Worm (Caenorhabditis elegans): ENCODE results near the gene ZK622.4.

ZK622.4 gene

DNA sequence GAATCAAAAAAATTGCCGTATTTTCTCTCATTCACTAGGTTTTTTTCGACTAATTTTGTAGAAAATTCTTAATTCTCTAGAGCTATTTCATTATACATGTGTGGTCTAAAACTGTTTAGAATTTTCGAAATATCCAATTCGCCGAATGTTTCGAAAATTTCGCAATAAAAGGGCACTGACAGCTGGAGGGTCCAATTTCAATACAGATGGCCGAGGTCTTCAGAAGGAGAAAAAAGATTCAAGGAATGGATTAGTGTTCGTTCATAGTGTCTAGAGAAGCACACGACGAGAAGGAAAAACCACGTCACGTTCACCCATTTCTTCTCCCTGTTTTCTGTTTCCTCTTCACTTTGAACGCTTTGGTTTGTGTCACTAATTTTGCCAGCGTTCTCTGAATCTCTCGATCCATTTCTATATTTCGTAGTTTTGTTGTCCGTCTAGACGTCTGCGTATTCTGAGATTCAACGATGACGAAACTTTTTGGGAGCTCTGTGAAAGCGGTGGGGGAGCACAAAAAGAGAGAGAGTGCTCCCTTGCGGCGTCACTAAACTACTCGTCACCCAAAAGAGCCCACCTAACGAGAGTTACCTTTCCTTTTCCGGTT, 33.6 kb downstream of the ZK622.4 start (continued):
- TF ChIP-seq fos-1 (tag; optimal IDR thresholded peaks at IDR 0.05) = no peak
- TF ChIP-seq tbx-2 (tag; optimal IDR thresholded peaks at IDR 0.05) = no peak
- no peak for TF ChIP-seq nhr-237 (tag; optimal IDR thresholded peaks at IDR 0.05)
- TF ChIP-seq ztf-11 (tag; optimal IDR thresholded peaks at IDR 0.05) = no peak
- no peak for TF ChIP-seq fkh-2 (tag; optimal IDR thresholded peaks at IDR 0.05)
- TF ChIP-seq elt-3 (tag; optimal IDR thresholded peaks at IDR 0.05) = no peak
- no peak for TF ChIP-seq unc-39 (tag; optimal IDR thresholded peaks at IDR 0.05)
- no peak for TF ChIP-seq nhr-28 (tag; optimal IDR thresholded peaks at IDR 0.05)
- no peak for TF ChIP-seq unc-62 (GFP tag; optimal IDR thresholded peaks at IDR 0.05)

- no peak for TF ChIP-seq ceh-9 (tag; optimal IDR thresholded peaks at IDR 0.05)
- no peak for TF ChIP-seq nhr-23 (tag; optimal IDR thresholded peaks at IDR 0.05)
- no peak for TF ChIP-seq lin-39 (tag; optimal IDR thresholded peaks at IDR 0.05)
- TF ChIP-seq hmg-11 (tag; optimal IDR thresholded peaks at IDR 0.05) = no peak
- TF ChIP-seq lin-15B (tag; optimal IDR thresholded peaks at IDR 0.05) = no peak
- TF ChIP-seq nhr-28 (tag; optimal IDR thresholded peaks at IDR 0.05) = no peak
- TF ChIP-seq fos-1 (tag; optimal IDR thresholded peaks at IDR 0.05) = no peak
- TF ChIP-seq nhr-237 (tag; optimal IDR thresholded peaks at IDR 0.05) = no peak
These were observed 34.4 kb downstream of the ZK622.4 start for ce11 chrII:5326891-5327290.

DNA sequence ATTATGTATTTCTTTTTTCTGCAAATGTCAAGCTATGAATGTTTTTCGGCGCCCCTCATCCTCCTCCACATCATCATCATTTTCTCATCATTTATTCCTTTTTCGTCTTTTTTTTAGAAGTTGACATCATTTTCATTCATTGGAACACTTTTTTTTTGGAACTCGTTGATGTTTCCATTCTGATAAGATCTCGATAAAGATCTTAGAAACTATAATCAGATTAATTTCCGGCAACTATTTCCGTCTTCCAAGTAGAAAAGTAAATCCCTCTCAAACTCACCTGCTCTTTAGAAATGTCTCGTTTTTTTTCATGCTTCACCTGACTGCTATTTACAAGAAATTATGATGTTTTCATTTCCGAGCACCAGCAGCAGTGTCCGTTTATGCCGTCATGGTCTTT, 36.4 kb downstream of the ZK622.4 start:
- TF ChIP-seq nhr-11 (tag; optimal IDR thresholded peaks at IDR 0.05) = peak; percentile 42
- TF ChIP-seq nhr-23 (tag; optimal IDR thresholded peaks at IDR 0.05) = peak; percentile 37
- peak; percentile 90 for TF ChIP-seq elt-1 (tag; optimal IDR thresholded peaks at IDR 0.05)
- no peak for TF ChIP-seq unc-62 (GFP tag; optimal IDR thresholded peaks at IDR 0.05)

DNA sequence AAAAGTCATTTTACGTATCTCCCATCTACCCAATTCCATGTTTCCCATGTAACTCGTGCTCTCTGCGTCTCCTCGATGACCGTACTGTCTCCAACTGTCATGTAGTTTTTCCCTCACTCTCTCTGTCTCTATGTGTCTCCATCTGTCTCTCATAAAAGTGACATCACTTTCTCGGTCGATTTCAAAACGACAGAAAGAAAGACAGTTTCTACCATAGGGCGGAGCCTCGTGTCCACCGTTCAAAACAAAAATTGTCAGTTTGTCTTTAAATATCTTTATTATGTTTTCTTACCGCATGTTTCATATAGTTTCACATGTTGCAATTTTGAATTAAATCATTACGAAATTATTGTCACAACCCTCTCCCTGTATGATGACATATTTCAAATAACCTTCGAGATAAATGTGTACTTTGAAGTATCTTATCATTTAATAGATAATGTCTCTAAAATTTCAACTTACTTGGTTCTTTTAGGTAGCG, 37.7 kb downstream of the ZK622.4 start:
- no peak for TF ChIP-seq nhr-76 (tag; optimal IDR thresholded peaks at IDR 0.05)
- peak; percentile 80 for TF ChIP-seq egl-27 (tag; optimal IDR thresholded peaks at IDR 0.05)
- TF ChIP-seq tbx-2 (tag; optimal IDR thresholded peaks at IDR 0.05) = peak; percentile 62
- TF ChIP-seq daf-12 (tag; optimal IDR thresholded peaks at IDR 0.05) = no peak
- peak; percentile 79 for TF ChIP-seq pha-4 (tag; optimal IDR thresholded peaks at IDR 0.05)
- peak; percentile 57 for TF ChIP-seq nhr-77 (tag; optimal IDR thresholded peaks at IDR 0.05)
- peak; percentile 79 for TF ChIP-seq ceh-28 (tag; optimal IDR thresholded peaks at IDR 0.05)
- no peak for TF ChIP-seq ceh-9 (tag; optimal IDR thresholded peaks at IDR 0.05)
- no peak for TF ChIP-seq ZK546.5 (tag; optimal IDR thresholded peaks at IDR 0.05)
- peak; percentile 53 for TF ChIP-seq nhr-11 (tag; optimal IDR thresholded peaks at IDR 0.05)
- TF ChIP-seq fkh-2 (tag; optimal IDR thresholded peaks at IDR 0.05) = no peak
- TF ChIP-seq nhr-25 (tag; optimal IDR thresholded peaks at IDR 0.05) = peak; percentile 91
- TF ChIP-seq mdl-1 (tag; optimal IDR thresholded peaks at IDR 0.05) = peak; percentile 54
- peak; percentile 86 for TF ChIP-seq nhr-43 (tag; optimal IDR thresholded peaks at IDR 0.05; ENCODE audit: poor library complexity, severe bottlenecking)
- TF ChIP-seq egl-5 (tag; optimal IDR thresholded peaks at IDR 0.05) = peak; percentile 97
- TF ChIP-seq ama-1 (optimal IDR thresholded peaks at IDR 0.05) = no peak
- TF ChIP-seq fkh-10 (GFP tag; optimal IDR thresholded peaks at IDR 0.05) = no peak
- TF ChIP-seq nhr-23 (tag; optimal IDR thresholded peaks at IDR 0.05) = peak; percentile 96
- TF ChIP-seq ceh-16 (tag; optimal IDR thresholded peaks at IDR 0.05) = no peak
- peak; percentile 26 for TF ChIP-seq hmg-11 (tag; optimal IDR thresholded peaks at IDR 0.05)
- TF ChIP-seq eor-1 (tag; optimal IDR thresholded peaks at IDR 0.05) = no peak
- no peak for TF ChIP-seq ztf-4 (tag; optimal IDR thresholded peaks at IDR 0.05)
- peak; percentile 71 for TF ChIP-seq pqm-1 (tag; optimal IDR thresholded peaks at IDR 0.05)
- peak; percentile 89 for TF ChIP-seq jun-1 (tag; optimal IDR thresholded peaks at IDR 0.05)
- no peak for TF ChIP-seq elt-1 (tag; optimal IDR thresholded peaks at IDR 0.05)
- no peak for TF ChIP-seq aly-2 (tag; optimal IDR thresholded peaks at IDR 0.05)
- TF ChIP-seq zag-1 (tag; optimal IDR thresholded peaks at IDR 0.05) = no peak
- TF ChIP-seq fos-1 (tag; optimal IDR thresholded peaks at IDR 0.05) = no peak
- no peak for TF ChIP-seq unc-39 (tag; optimal IDR thresholded peaks at IDR 0.05)
- TF ChIP-seq nhr-28 (tag; optimal IDR thresholded peaks at IDR 0.05) = peak; percentile 43
- TF ChIP-seq skn-1 (tag; optimal IDR thresholded peaks at IDR 0.05) = peak; percentile 44
- TF ChIP-seq nhr-67 (tag; optimal IDR thresholded peaks at IDR 0.05) = no peak
- TF ChIP-seq nhr-12 (tag; optimal IDR thresholded peaks at IDR 0.05) = no peak
- peak in 2 of 3 experiments; percentile 10 to 74 for TF ChIP-seq elt-3 (tag; optimal IDR thresholded peaks at IDR 0.05)
- no peak for TF ChIP-seq sea-2 (GFP tag; optimal IDR thresholded peaks at IDR 0.05)
- no peak for TF ChIP-seq ztf-11 (tag; optimal IDR thresholded peaks at IDR 0.05)
- peak; percentile 84 for TF ChIP-seq lsy-12 (tag; optimal IDR thresholded peaks at IDR 0.05)
- TF ChIP-seq snpc-4 (tag; optimal IDR thresholded peaks at IDR 0.05) = no peak
- peak; percentile 80 for TF ChIP-seq nfya-1 (tag; optimal IDR thresholded peaks at IDR 0.05; ENCODE audit: insufficient read depth)
- TF ChIP-seq nhr-237 (tag; optimal IDR thresholded peaks at IDR 0.05) = no peak
- TF ChIP-seq elt-2 (tag; optimal IDR thresholded peaks at IDR 0.05) = peak; percentile 98
- TF ChIP-seq unc-62 (GFP tag; optimal IDR thresholded peaks at IDR 0.05) = peak; percentile 81
- TF ChIP-seq mml-1 (tag; optimal IDR thresholded peaks at IDR 0.05) = no peak
